Fruit fly (Drosophila melanogaster): ENCODE data around the gene Ir7d.

The Ir7d gene

dm6 chrX:7901153-7902038 is 22.8 kb upstream of the Ir7d start, which contains the start of the genes RpS6 and bys (continued):
- TF ChIP-seq ato (GFP tag; IDR thresholded peaks at IDR 0.05; ENCODE audit: partially characterized antibody), result peak; percentile 76
- TF ChIP-seq CG17829 (tag; optimal IDR thresholded peaks at IDR 0.05), result peak; percentile 12
- TF ChIP-seq Xbp1 (GFP tag; optimal IDR thresholded peaks at IDR 0.05), result peak; percentile 54
- peak; percentile 46 for TF ChIP-seq CG11504 (tag; optimal IDR thresholded peaks at IDR 0.05)
- peak; percentile 43 for TF ChIP-seq CG10209 (GFP tag; optimal IDR thresholded peaks at IDR 0.05)
- no peak for TF ChIP-seq luna (GFP tag; optimal IDR thresholded peaks at IDR 0.05)
- TF ChIP-seq Hsf (GFP tag; optimal IDR thresholded peaks at IDR 0.05), result peak; percentile 33
- TF ChIP-seq CG4707 (GFP tag; optimal IDR thresholded peaks at IDR 0.05), result peak; percentile 63
- peak; percentile 3 for TF ChIP-seq CG15696 (tag; optimal IDR thresholded peaks at IDR 0.05)
- TF ChIP-seq CG1529 (GFP tag; optimal IDR thresholded peaks at IDR 0.05), result no peak
- TF ChIP-seq ase (GFP tag; IDR thresholded peaks at IDR 0.05), result peak; percentile 61; the same call in 1 of the 3 replicates
- TF ChIP-seq jing (GFP tag; optimal IDR thresholded peaks at IDR 0.05), result no peak
- 0 out of 2 replicates have a peak, but pooled peaks have one; percentile 36 for TF ChIP-seq sna (GFP tag; IDR thresholded peaks at IDR 0.05; ENCODE audit: partially characterized antibody)
- TF ChIP-seq oc (tag; optimal IDR thresholded peaks at IDR 0.05), result no peak
- TF ChIP-seq Poxn (GFP tag; IDR thresholded peaks at IDR 0.05), result no peak
- TF ChIP-seq knrl (GFP tag; IDR thresholded peaks at IDR 0.05; ENCODE audit: partially characterized antibody), result peak; percentile 83
- TF ChIP-seq abd-A (tag; optimal IDR thresholded peaks at IDR 0.05), result no peak
- TF ChIP-seq CG31365 (tag; optimal IDR thresholded peaks at IDR 0.05), result peak; percentile 6
- TF ChIP-seq toy (GFP tag; IDR thresholded peaks at IDR 0.05), result no peak
- TF ChIP-seq tx (GFP tag; optimal IDR thresholded peaks at IDR 0.05), result no peak
- TF ChIP-seq CG10543 (GFP tag; optimal IDR thresholded peaks at IDR 0.05), result peak; percentile 5
- peak; percentile 30; the same call in 1 of the 2 replicates for TF ChIP-seq lmd (GFP tag; IDR thresholded peaks at IDR 0.05)
- peak; percentile 36 for TF ChIP-seq tin (GFP tag; optimal IDR thresholded peaks at IDR 0.05)
- TF ChIP-seq CG4360 (GFP tag; IDR thresholded peaks at IDR 0.05), result no peak
- TF ChIP-seq sens-2 (GFP tag; IDR thresholded peaks at IDR 0.05), result 0 out of 2 replicates have a peak, but pooled peaks have one; percentile 15
- no peak; the same call in 2 of the 3 replicates for TF ChIP-seq CG14050 (GFP tag; IDR thresholded peaks at IDR 0.05)
- TF ChIP-seq CG12236 (GFP tag; optimal IDR thresholded peaks at IDR 0.05), result no peak
- TF ChIP-seq sim (GFP tag; IDR thresholded peaks at IDR 0.05), result 0 out of 2 replicates have a peak, but pooled peaks have one; percentile 23
- TF ChIP-seq Sin3A (optimal IDR thresholded peaks at IDR 0.05), result peak; percentile 21
- no peak for TF ChIP-seq CG11696 (GFP tag; IDR thresholded peaks at IDR 0.05)
- TF ChIP-seq CG18764 (GFP tag; optimal IDR thresholded peaks at IDR 0.05), result no peak
- peak; percentile 31 for TF ChIP-seq mam (GFP tag; optimal IDR thresholded peaks at IDR 0.05)
- TF ChIP-seq chm (GFP tag; IDR thresholded peaks at IDR 0.05), result peak; percentile 65
- TF ChIP-seq Bdp1 (GFP tag; optimal IDR thresholded peaks at IDR 0.05), result no peak
- TF ChIP-seq CG18011 (GFP tag; optimal IDR thresholded peaks at IDR 0.05), result no peak
- no peak for TF ChIP-seq ems (GFP tag; optimal IDR thresholded peaks at IDR 0.05)
- TF ChIP-seq trh (GFP tag; optimal IDR thresholded peaks at IDR 0.05), result no peak
- peak; percentile 20 for TF ChIP-seq CG8388 (GFP tag; optimal IDR thresholded peaks at IDR 0.05)
- TF ChIP-seq Fer2 (tag; optimal IDR thresholded peaks at IDR 0.05), result no peak
- no peak for TF ChIP-seq CG8290 (GFP tag; optimal IDR thresholded peaks at IDR 0.05)
- TF ChIP-seq CG8290 (tag; optimal IDR thresholded peaks at IDR 0.05), result peak in 1 of 2 experiments; percentile 65
- no peak for TF ChIP-seq NK7.1 (GFP tag; optimal IDR thresholded peaks at IDR 0.05)
- TF ChIP-seq chn (GFP tag; optimal IDR thresholded peaks at IDR 0.05), result peak; percentile 37
- no peak for TF ChIP-seq gce (GFP tag; IDR thresholded peaks at IDR 0.05)
- no peak for TF ChIP-seq CG43689 (GFP tag; IDR thresholded peaks at IDR 0.05)
- peak; percentile 89 for TF ChIP-seq ci (GFP tag; IDR thresholded peaks at IDR 0.05)
- TF ChIP-seq CG13894 (tag; optimal IDR thresholded peaks at IDR 0.05), result peak; percentile 26
- TF ChIP-seq CG5245 (GFP tag; optimal IDR thresholded peaks at IDR 0.05), result peak; percentile 19
- peak; percentile 14 for TF ChIP-seq CG17359 (tag; optimal IDR thresholded peaks at IDR 0.05)
- no peak for TF ChIP-seq crc (GFP tag; optimal IDR thresholded peaks at IDR 0.05)
